Fruit fly (Drosophila melanogaster) whole organism, embryonic: Measurements from ENCODE around the gene neur.
A peak's percentile ranks its signal among the peaks of the same experiment; 100 is the strongest.

Experiments used
- Asciz ChIP-seq: fragments of 200-800 bp; sonication (Bioruptor generic); optimal IDR thresholded peaks from 2 replicates; lab custom pipeline; 2017; ENCODE audit warnings: missing biosample characterization, mild to moderate bottlenecking, missing genetic modification characterization, missing genetic modification reagents
- Atf6 ChIP-seq: fragments of 200-800 bp; sonication (Bioruptor generic); IDR thresholded peaks from 2 replicates; pipeline ENCODE4 v1.3.6; 2022; ENCODE audit warnings: missing biosample characterization, missing genetic modification characterization
- BEAF-32 ChIP-seq: fragments of 200-800 bp; sonication (Bioruptor generic); optimal IDR thresholded peaks from 3 replicates; lab custom pipeline; 2017; ENCODE audit warnings: missing biosample characterization, missing genetic modification characterization, mild to moderate bottlenecking, moderate library complexity, missing genetic modification reagents
- CG11085 ChIP-seq: fragments of 200-800 bp; sonication (Bioruptor generic); IDR thresholded peaks from 2 replicates; pipeline ENCODE4 v1.3.6; 2022; ENCODE audit warnings: missing biosample characterization, missing genetic modification characterization
- CG11696 ChIP-seq: fragments of 200-800 bp; sonication (Bioruptor generic); IDR thresholded peaks from 2 replicates; pipeline ENCODE4 v1.3.6; 2022; ENCODE audit warnings: missing biosample characterization, missing genetic modification characterization
- CG14441 ChIP-seq: fragments of 200-800 bp; sonication (Bioruptor generic); IDR thresholded peaks from 2 replicates; pipeline ENCODE4 v1.3.6; 2022; ENCODE audit warnings: missing biosample characterization, missing genetic modification characterization
- CG14965 ChIP-seq: fragments of 200-800 bp; sonication (Bioruptor generic); optimal IDR thresholded peaks from 2 replicates; lab custom pipeline; 2016; ENCODE audit warnings: missing biosample characterization, missing genetic modification characterization, borderline replicate concordance
- CG15011 ChIP-seq: fragments of 200-800 bp; sonication (Bioruptor generic); optimal IDR thresholded peaks from 3 replicates; lab custom pipeline; 2018; ENCODE audit warnings: missing biosample characterization, mild to moderate bottlenecking, missing genetic modification characterization
- CG1602 ChIP-seq: fragments of 200-800 bp; sonication (Bioruptor generic); optimal IDR thresholded peaks from 3 replicates; lab custom pipeline; 2016; ENCODE audit warnings: missing biosample characterization, missing genetic modification characterization
- CG17385 ChIP-seq: fragments of 200-800 bp; sonication (Bioruptor generic); optimal IDR thresholded peaks from 3 replicates; lab custom pipeline; 2018; ENCODE audit warnings: missing biosample characterization, mild to moderate bottlenecking, missing genetic modification characterization
- CG2875 ChIP-seq: fragments of 200-800 bp; sonication (Bioruptor generic); optimal IDR thresholded peaks from 2 replicates; lab custom pipeline; 2017; ENCODE audit warnings: missing biosample characterization, mild to moderate bottlenecking, missing genetic modification characterization, missing genetic modification reagents
- CG30403 ChIP-seq: fragments of 200-800 bp; sonication (Bioruptor generic); optimal IDR thresholded peaks from 3 replicates; lab custom pipeline; 2016; ENCODE audit warnings: missing biosample characterization, missing genetic modification characterization
- CG30431 ChIP-seq: fragments of 200-800 bp; sonication (Bioruptor generic); optimal IDR thresholded peaks from 2 replicates; lab custom pipeline; 2017; ENCODE audit warnings: missing biosample characterization, missing genetic modification characterization
- CG4328 ChIP-seq: fragments of 200-800 bp; sonication (Bioruptor generic); optimal IDR thresholded peaks from 3 replicates; lab custom pipeline; 2017; ENCODE audit warnings: missing biosample characterization, missing genetic modification reagents, missing genetic modification characterization
- CG4404 ChIP-seq: fragments of 200-800 bp; sonication (Bioruptor generic); IDR thresholded peaks from 2 replicates; pipeline ENCODE4 v1.3.6; 2022; ENCODE audit warnings: missing biosample characterization, missing genetic modification characterization
- CG7786 ChIP-seq: fragments of 200-800 bp; sonication (Bioruptor generic); optimal IDR thresholded peaks from 2 replicates; lab custom pipeline; 2016; ENCODE audit warnings: missing biosample characterization, missing genetic modification characterization
- CG8281 ChIP-seq: fragments of 200-800 bp; sonication (Bioruptor generic); optimal IDR thresholded peaks from 2 replicates; lab custom pipeline; 2018; ENCODE audit warnings: missing biosample characterization, mild to moderate bottlenecking, missing genetic modification characterization, moderate library complexity
- CG9817 ChIP-seq: fragments of 200-800 bp; sonication (Bioruptor generic); optimal IDR thresholded peaks from 2 replicates; lab custom pipeline; 2018; ENCODE audit warnings: missing biosample characterization, mild to moderate bottlenecking, missing genetic modification characterization, moderate library complexity
- CHES-1-like ChIP-seq: fragments of 200-800 bp; sonication (Bioruptor generic); optimal IDR thresholded peaks from 2 replicates; lab custom pipeline; 2016; ENCODE audit warnings: missing biosample characterization, missing genetic modification characterization
- Ets97D ChIP-seq: fragments of 200-800 bp; sonication (Bioruptor generic); optimal IDR thresholded peaks from 3 replicates; lab custom pipeline; 2016; ENCODE audit warnings: missing biosample characterization, missing genetic modification characterization
- Fer1 ChIP-seq: fragments of 200-800 bp; sonication (Bioruptor generic); optimal IDR thresholded peaks from 2 replicates; lab custom pipeline; 2017; ENCODE audit warnings: missing biosample characterization, mild to moderate bottlenecking, missing genetic modification characterization
- HmgZ ChIP-seq: fragments of 200-800 bp; sonication (Bioruptor generic); optimal IDR thresholded peaks from 2 replicates; lab custom pipeline; 2018; ENCODE audit warnings: missing biosample characterization, mild to moderate bottlenecking, missing genetic modification characterization
- Lim3 ChIP-seq: fragments of 200-800 bp; sonication (Bioruptor generic); IDR thresholded peaks from 2 replicates; pipeline ENCODE4 v1.3.6; 2022; ENCODE audit warnings: missing biosample characterization, missing genetic modification characterization
- MESR4 ChIP-seq: fragments of 200-800 bp; sonication (Bioruptor generic); optimal IDR thresholded peaks from 2 replicates; lab custom pipeline; 2018; ENCODE audit warnings: missing biosample characterization, mild to moderate bottlenecking, missing genetic modification characterization, moderate library complexity
- Max ChIP-seq: fragments of 200-800 bp; sonication (Bioruptor generic); optimal IDR thresholded peaks from 2 replicates; lab custom pipeline; 2016; ENCODE audit warnings: missing biosample characterization, mild to moderate bottlenecking, missing genetic modification characterization
- Med ChIP-seq: fragments of 200-800 bp; sonication (Bioruptor generic); peaks from one replicate; lab custom pipeline; 2016; ENCODE audit warnings: missing biosample characterization, missing genetic modification characterization, mild to moderate bottlenecking, inconsistent platforms, moderate library complexity
- Mes4 ChIP-seq: fragments of 200-800 bp; sonication (Bioruptor generic); optimal IDR thresholded peaks from 2 replicates; lab custom pipeline; 2016; ENCODE audit warnings: missing biosample characterization, missing genetic modification characterization
- Mrtf ChIP-seq: fragments of 200-800 bp; sonication (Bioruptor generic); IDR thresholded peaks from 3 replicates; pipeline ENCODE4 v1.3.6; 2022; ENCODE audit warnings: missing biosample characterization, missing genetic modification characterization
- Myb ChIP-seq: fragments of 200-800 bp; sonication (Bioruptor generic); optimal IDR thresholded peaks from 2 replicates; lab custom pipeline; 2016; ENCODE audit warnings: missing biosample characterization, missing genetic modification characterization
- Optix ChIP-seq: fragments of 200-800 bp; sonication (Bioruptor generic); IDR thresholded peaks from 3 replicates; pipeline ENCODE4 v1.3.6; 2022; ENCODE audit warnings: missing biosample characterization, missing genetic modification characterization
- Rx ChIP-seq: fragments of 200-800 bp; sonication (Bioruptor generic); IDR thresholded peaks from 2 replicates; pipeline ENCODE4 v1.3.6; 2022; ENCODE audit warnings: missing biosample characterization, missing genetic modification characterization
- Six4 ChIP-seq: fragments of 200-800 bp; sonication (Bioruptor generic); optimal IDR thresholded peaks from 2 replicates; lab custom pipeline; 2016; ENCODE audit warnings: missing biosample characterization, missing genetic modification characterization
- Spps ChIP-seq: fragments of 200-800 bp; sonication (Bioruptor generic); optimal IDR thresholded peaks from 2 replicates; lab custom pipeline; 2018; ENCODE audit warnings: missing biosample characterization, mild to moderate bottlenecking, missing genetic modification characterization
- ap ChIP-seq: fragments of 200-800 bp; sonication (Bioruptor generic); IDR thresholded peaks from 2 replicates; pipeline ENCODE4 v1.3.6; 2022; ENCODE audit warnings: missing biosample characterization, missing genetic modification characterization
- btn ChIP-seq: fragments of 200-800 bp; sonication (Bioruptor generic); optimal IDR thresholded peaks from 2 replicates; lab custom pipeline; 2016; ENCODE audit warnings: missing biosample characterization, missing genetic modification characterization
- crol ChIP-seq: fragments of 200-800 bp; sonication (Bioruptor generic); IDR thresholded peaks from 2 replicates; pipeline ENCODE4 v1.3.6; 2022; ENCODE audit warnings: missing biosample characterization, missing genetic modification characterization
- dan ChIP-seq: fragments of 200-800 bp; sonication (Bioruptor generic); IDR thresholded peaks from 2 replicates; pipeline ENCODE4 v1.3.6; 2022; ENCODE audit warnings: missing biosample characterization, missing genetic modification characterization
- dimm ChIP-seq: fragments of 200-800 bp; sonication (Bioruptor generic); IDR thresholded peaks from 2 replicates; pipeline ENCODE4 v1.3.6; 2022; ENCODE audit warnings: missing biosample characterization, missing genetic modification characterization
- dmrt99B ChIP-seq: fragments of 200-800 bp; sonication (Bioruptor generic); optimal IDR thresholded peaks from 2 replicates; lab custom pipeline; 2018; ENCODE audit warnings: missing biosample characterization, mild to moderate bottlenecking, missing genetic modification characterization, moderate library complexity
- fd102C ChIP-seq: fragments of 200-800 bp; sonication (Bioruptor generic); optimal IDR thresholded peaks from 2 replicates; lab custom pipeline; 2018; ENCODE audit warnings: missing biosample characterization, mild to moderate bottlenecking, missing genetic modification characterization, moderate library complexity
- fu2 ChIP-seq: fragments of 200-800 bp; sonication (Bioruptor generic); optimal IDR thresholded peaks from 2 replicates; lab custom pipeline; 2016; ENCODE audit warnings: missing biosample characterization, missing genetic modification characterization
- gce ChIP-seq: fragments of 200-800 bp; sonication (Bioruptor generic); IDR thresholded peaks from 3 replicates; pipeline ENCODE4 v1.3.6; 2022; ENCODE audit warnings: missing biosample characterization, missing genetic modification characterization
- hb ChIP-seq: fragments of 200-800 bp; sonication (Bioruptor generic); IDR thresholded peaks from 3 replicates; pipeline ENCODE4 v1.3.6; 2022; ENCODE audit warnings: missing biosample characterization, missing genetic modification characterization; ENCODE audit not compliant: partially characterized antibody
- hth ChIP-seq: fragments of >200 bp; optimal IDR thresholded peaks from 2 replicates; lab custom pipeline; 2017; ENCODE audit warnings: inconsistent platforms
- kay ChIP-seq: fragments of 200-800 bp; sonication (Bioruptor generic); optimal IDR thresholded peaks from 2 replicates; lab custom pipeline; 2016; ENCODE audit warnings: missing biosample characterization, missing genetic modification characterization
- luna ChIP-seq: fragments of 200-800 bp; sonication (Bioruptor generic); optimal IDR thresholded peaks from 2 replicates; lab custom pipeline; 2016; ENCODE audit warnings: missing biosample characterization, missing genetic modification characterization
- org-1 ChIP-seq: fragments of 200-800 bp; sonication (Bioruptor generic); optimal IDR thresholded peaks from 2 replicates; lab custom pipeline; 2017; ENCODE audit warnings: missing biosample characterization, missing genetic modification characterization
- phol ChIP-seq: fragments of 200-800 bp; sonication (Bioruptor generic); optimal IDR thresholded peaks from 3 replicates; lab custom pipeline; 2018; ENCODE audit warnings: missing biosample characterization, mild to moderate bottlenecking, missing genetic modification characterization, moderate library complexity
- salm ChIP-seq: fragments of 200-800 bp; sonication (Bioruptor generic); optimal IDR thresholded peaks from 2 replicates; lab custom pipeline; 2018; ENCODE audit warnings: missing biosample characterization, mild to moderate bottlenecking, missing genetic modification characterization
- slbo ChIP-seq: fragments of 200-800 bp; sonication (Bioruptor generic); IDR thresholded peaks from 2 replicates; pipeline ENCODE4 v1.3.6; 2022; ENCODE audit warnings: missing biosample characterization, missing genetic modification characterization
- vvl ChIP-seq: fragments of 200-800 bp; sonication (Bioruptor generic); IDR thresholded peaks from 2 replicates; pipeline ENCODE4 v1.3.6; 2022; ENCODE audit warnings: missing biosample characterization, missing genetic modification characterization

Gene neur

dm6 chr3R:8992928-8993579 lies 46.2 kb downstream of the neur start, which contains the start of gene CG11975 (continued):
- no peak for TF ChIP-seq CG17385 (GFP tag; lab: Kevin White, UChicago)
- TF ChIP-seq Mes4: peak; percentile 69
- TF ChIP-seq Lim3 (GFP tag; lab: Robert Waterston, UW): no peak
- no peak for TF ChIP-seq gce (GFP tag; lab: Robert Waterston, UW)
- no peak for TF ChIP-seq dmrt99B (tag; lab: Kevin White, UChicago)
- peak; percentile 36 for TF ChIP-seq MESR4 (GFP tag; lab: Kevin White, UChicago)
- peak; percentile 94 for TF ChIP-seq CHES-1-like
- peak; percentile 64 for TF ChIP-seq Fer1
- TF ChIP-seq dimm (GFP tag; lab: Robert Waterston, UW): no peak
- peak; percentile 49 for TF ChIP-seq kay (GFP tag; lab: Kevin White, UChicago)
- TF ChIP-seq CG8281 (tag; lab: Kevin White, UChicago): no peak
- no peak for TF ChIP-seq CG15011 (GFP tag; lab: Kevin White, UChicago)
- peak; percentile 86 for TF ChIP-seq HmgZ
- peak; percentile 28; the same call in 1 of the 2 replicates for TF ChIP-seq Rx (GFP tag; lab: Robert Waterston, UW)
- peak; percentile 64 for TF ChIP-seq Atf6 (GFP tag; lab: Robert Waterston, UW)
- TF ChIP-seq Six4 (GFP tag; lab: Kevin White, UChicago): peak; percentile 67
- TF ChIP-seq slbo (GFP tag; lab: Robert Waterston, UW): peak; percentile 79
- no peak for TF ChIP-seq dan (GFP tag; lab: Robert Waterston, UW)
- peak; percentile 30 for TF ChIP-seq CG30431 (GFP tag; lab: Kevin White, UChicago)
- peak; percentile 82 for TF ChIP-seq Ets97D (GFP tag; lab: Kevin White, UChicago)
- TF ChIP-seq CG9817 (tag; lab: Kevin White, UChicago): peak; percentile 72
- 0 out of 2 replicates have a peak, but pooled peaks have one; percentile 5 for TF ChIP-seq ap (GFP tag; lab: Robert Waterston, UW)
- peak; percentile 44; the same call in 1 of the 2 replicates for TF ChIP-seq CG4404 (GFP tag; lab: Robert Waterston, UW)
- TF ChIP-seq Mrtf (GFP tag; lab: Robert Waterston, UW): 0 out of 3 replicates have a peak, but pooled peaks have one; percentile 6
- no peak for TF ChIP-seq Asciz (GFP tag; lab: Kevin White, UChicago)
- TF ChIP-seq Med (GFP tag; lab: Kevin White, UChicago): peak; percentile 97
- TF ChIP-seq fu2 (GFP tag; lab: Kevin White, UChicago): peak; percentile 85
- TF ChIP-seq CG4328 (GFP tag; lab: Kevin White, UChicago): peak; percentile 30
- TF ChIP-seq Myb (GFP tag; lab: Kevin White, UChicago): peak; percentile 74
- TF ChIP-seq crol: no peak
- TF ChIP-seq CG7786: peak; percentile 90
- TF ChIP-seq CG11696 (GFP tag; lab: Robert Waterston, UW): no peak
- TF ChIP-seq CG14441 (GFP tag; lab: Robert Waterston, UW): no peak
- TF ChIP-seq Max: peak; percentile 79
- peak; percentile 72 for TF ChIP-seq luna (GFP tag; lab: Kevin White, UChicago)
- peak; percentile 6 for TF ChIP-seq CG14965 (GFP tag; lab: Kevin White, UChicago)
- TF ChIP-seq hth: no peak
- peak; percentile 61 for TF ChIP-seq vvl
- no peak for TF ChIP-seq CG2875
- 0 out of 3 replicates have a peak, but pooled peaks have one; percentile 11 for TF ChIP-seq hb
- TF ChIP-seq fd102C (GFP tag; lab: Kevin White, UChicago): no peak
- peak; percentile 61 for TF ChIP-seq btn (GFP tag; lab: Kevin White, UChicago)
- peak; percentile 73 for TF ChIP-seq CG1602 (GFP tag; lab: Kevin White, UChicago)
- TF ChIP-seq Spps (tag; lab: Kevin White, UChicago): peak; percentile 4
- TF ChIP-seq BEAF-32: peak; percentile 84
- TF ChIP-seq CG30403: peak; percentile 91
- TF ChIP-seq salm: no peak
- TF ChIP-seq Optix (GFP tag; lab: Robert Waterston, UW): peak; percentile 40; the same call in 1 of the 3 replicates
- TF ChIP-seq CG11085 (GFP tag; lab: Robert Waterston, UW): peak; percentile 47; the same call in 1 of the 2 replicates
- TF ChIP-seq phol (tag; lab: Kevin White, UChicago): peak; percentile 83
- TF ChIP-seq org-1 (GFP tag; lab: Kevin White, UChicago): no peak
